Fruit fly (Drosophila melanogaster): Measurements from ENCODE around the gene Clk.

dm6 chr3L:7806503-7807216, 31.3 kb upstream of the Clk start:
- TF ChIP-seq CG34367 (tag; optimal IDR thresholded peaks at IDR 0.05) (no peak), D1 (tag; optimal IDR thresholded peaks at IDR 0.05) (no peak), CG4496 (GFP tag; IDR thresholded peaks at IDR 0.05) (no peak), gl (tag; optimal IDR thresholded peaks at IDR 0.05) (no peak), CG12605 (GFP tag; IDR thresholded peaks at IDR 0.05) (no peak), CG14655 (GFP tag; optimal IDR thresholded peaks at IDR 0.05) (no peak), rn (GFP tag; IDR thresholded peaks at IDR 0.05) (no peak), CG32121 (GFP tag; IDR thresholded peaks at IDR 0.05) (no peak), fd96Ca (GFP tag; IDR thresholded peaks at IDR 0.05) (no peak), CG8301 (tag; optimal IDR thresholded peaks at IDR 0.05) (no peak), EcR (GFP tag; optimal IDR thresholded peaks at IDR 0.05) (peak; percentile 36), CG10348 (GFP tag; IDR thresholded peaks at IDR 0.05) (no peak), CG17806 (tag; optimal IDR thresholded peaks at IDR 0.05) (no peak)

Data from whole organism, pupa.